Fruit fly (Drosophila melanogaster): ENCODE results near the gene sno.

The sno gene

DNA sequence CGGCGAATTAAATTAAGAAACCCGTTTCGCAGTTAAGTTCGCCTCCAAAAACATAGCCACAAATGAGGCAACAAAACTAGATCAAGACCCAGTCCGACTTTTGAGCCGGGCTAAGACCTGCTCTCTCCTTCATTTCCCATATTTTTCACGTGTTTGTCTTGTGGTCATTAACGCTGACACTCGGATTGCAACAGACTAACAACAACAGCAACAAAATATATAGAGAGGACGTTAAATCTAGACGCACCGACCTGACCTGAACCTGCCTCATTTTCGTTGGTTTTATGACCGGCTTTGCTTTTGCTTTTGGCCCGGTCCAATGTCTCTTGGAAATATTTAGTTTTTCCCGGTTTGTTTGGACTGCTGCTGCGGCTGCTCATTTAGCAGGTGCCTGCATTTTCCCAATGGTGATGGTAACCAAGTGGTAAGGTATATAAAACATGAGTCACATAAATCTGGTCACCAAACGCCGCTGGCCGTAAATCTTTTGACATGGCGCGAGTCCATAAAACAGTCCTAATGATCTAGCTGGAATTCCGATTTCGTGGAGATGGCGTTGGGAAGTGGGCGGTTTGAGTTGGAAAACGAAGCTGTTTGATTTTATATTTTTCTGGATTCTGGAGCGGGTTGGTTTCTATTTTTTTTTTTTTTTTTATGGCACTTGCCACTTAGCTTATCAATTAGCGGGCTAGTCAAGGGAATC, 16.2 kb upstream of the sno start:
- no peak for TF ChIP-seq pan (optimal IDR thresholded peaks at IDR 0.05)
- no peak for TF ChIP-seq usp (GFP tag; optimal IDR thresholded peaks at IDR 0.05)
- no peak for TF ChIP-seq Dll (optimal IDR thresholded peaks at IDR 0.05)
- TF ChIP-seq EcR (GFP tag; optimal IDR thresholded peaks at IDR 0.05) = no peak
- TF ChIP-seq CG8478 (optimal IDR thresholded peaks at IDR 0.05) = no peak
- no peak for TF ChIP-seq psq (optimal IDR thresholded peaks at IDR 0.05)

DNA sequence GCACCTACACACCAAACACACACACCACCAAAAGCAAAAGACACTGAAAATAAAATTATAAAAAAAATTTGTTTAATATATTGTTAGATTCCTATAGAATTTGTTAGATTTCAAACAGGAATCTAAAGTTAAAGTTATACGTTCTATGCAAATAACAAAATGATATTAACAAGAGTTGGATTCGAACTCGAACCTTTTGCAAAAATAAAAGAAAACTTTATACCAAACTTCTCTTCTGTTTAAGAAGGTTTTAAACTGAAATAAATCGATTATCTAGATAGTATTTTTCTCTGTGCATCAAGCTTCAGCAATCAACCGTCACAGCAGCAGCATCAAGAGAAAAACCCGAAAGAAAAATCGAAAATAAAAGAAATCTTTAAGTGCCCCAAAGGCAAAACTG, 15.0 kb upstream of the sno start:
- TF ChIP-seq usp (GFP tag; optimal IDR thresholded peaks at IDR 0.05) (no peak), psq (optimal IDR thresholded peaks at IDR 0.05) (no peak), EcR (GFP tag; optimal IDR thresholded peaks at IDR 0.05) (no peak), pan (optimal IDR thresholded peaks at IDR 0.05) (no peak), Dll (optimal IDR thresholded peaks at IDR 0.05) (no peak), CG8478 (optimal IDR thresholded peaks at IDR 0.05) (no peak)

DNA sequence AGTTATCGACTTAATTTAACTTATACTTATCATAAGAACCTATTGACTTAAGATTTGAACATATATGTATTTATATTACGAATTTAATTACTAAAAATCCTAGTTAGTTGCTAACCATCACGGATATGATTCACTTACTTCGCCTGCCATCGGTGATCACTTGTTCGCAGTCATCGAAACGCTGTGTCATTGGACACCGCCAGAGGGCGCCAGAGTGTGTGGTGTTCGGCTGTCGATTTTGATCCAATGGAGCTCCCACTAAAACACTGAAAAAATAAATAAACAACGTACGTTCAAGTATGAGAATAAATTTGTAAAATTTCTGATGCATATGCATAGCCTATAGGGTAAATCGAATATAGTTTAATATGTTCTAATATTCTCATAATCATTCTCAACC, 13.4 kb upstream of the sno start:
- TF ChIP-seq Dll (optimal IDR thresholded peaks at IDR 0.05) (no peak), CG8478 (optimal IDR thresholded peaks at IDR 0.05) (no peak), psq (optimal IDR thresholded peaks at IDR 0.05) (no peak), usp (GFP tag; optimal IDR thresholded peaks at IDR 0.05) (no peak), EcR (GFP tag; optimal IDR thresholded peaks at IDR 0.05) (no peak), pan (optimal IDR thresholded peaks at IDR 0.05) (no peak)

DNA sequence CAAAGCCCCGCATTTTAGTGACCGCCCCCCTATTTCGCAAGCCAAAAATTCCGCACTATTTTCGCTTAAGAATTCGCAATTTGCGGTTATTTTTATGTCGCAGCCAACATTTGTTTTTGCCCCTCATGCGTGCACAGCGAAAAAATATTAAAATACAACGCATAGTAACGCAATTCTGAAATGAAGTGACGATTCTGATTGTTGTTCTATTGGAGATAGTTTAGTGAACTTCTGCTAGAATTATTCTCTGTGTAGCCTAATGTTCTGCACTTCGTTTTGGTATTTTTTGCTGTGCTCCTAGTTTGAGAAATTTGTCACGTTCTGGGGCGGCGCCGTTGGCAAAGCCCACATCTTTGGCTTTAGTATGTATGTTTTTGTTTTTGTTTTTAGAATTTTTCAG, 10.4 kb upstream of the sno start:
- TF ChIP-seq Dll (optimal IDR thresholded peaks at IDR 0.05) (no peak), usp (GFP tag; optimal IDR thresholded peaks at IDR 0.05) (no peak), pan (optimal IDR thresholded peaks at IDR 0.05) (no peak), CG8478 (optimal IDR thresholded peaks at IDR 0.05) (no peak)

DNA sequence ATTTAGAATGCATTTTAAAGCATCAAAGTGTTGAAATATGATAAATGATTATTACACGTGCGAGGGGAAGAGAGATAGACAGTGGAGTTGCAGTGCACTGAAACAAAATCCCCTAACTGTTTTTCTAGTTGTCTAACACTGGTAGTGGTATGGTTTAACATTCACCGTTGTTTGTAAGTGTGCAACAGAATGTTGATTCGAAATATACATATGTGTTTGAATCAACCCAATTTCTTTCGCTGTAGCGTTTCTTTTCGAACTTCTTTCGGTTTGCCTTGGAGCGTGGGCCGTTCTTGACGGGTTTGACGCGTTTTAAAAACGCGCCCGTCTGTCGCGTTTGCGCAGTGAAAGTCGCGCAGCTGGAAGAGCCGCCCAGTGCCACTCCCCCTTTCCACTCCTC, 9.8 kb upstream of the sno start:
- no peak for TF ChIP-seq Dll (optimal IDR thresholded peaks at IDR 0.05)
- TF ChIP-seq EcR (GFP tag; optimal IDR thresholded peaks at IDR 0.05) = no peak
- no peak for TF ChIP-seq psq (optimal IDR thresholded peaks at IDR 0.05)
- TF ChIP-seq pan (optimal IDR thresholded peaks at IDR 0.05) = no peak
- TF ChIP-seq CG8478 (optimal IDR thresholded peaks at IDR 0.05) = no peak
- no peak for TF ChIP-seq usp (GFP tag; optimal IDR thresholded peaks at IDR 0.05)

DNA sequence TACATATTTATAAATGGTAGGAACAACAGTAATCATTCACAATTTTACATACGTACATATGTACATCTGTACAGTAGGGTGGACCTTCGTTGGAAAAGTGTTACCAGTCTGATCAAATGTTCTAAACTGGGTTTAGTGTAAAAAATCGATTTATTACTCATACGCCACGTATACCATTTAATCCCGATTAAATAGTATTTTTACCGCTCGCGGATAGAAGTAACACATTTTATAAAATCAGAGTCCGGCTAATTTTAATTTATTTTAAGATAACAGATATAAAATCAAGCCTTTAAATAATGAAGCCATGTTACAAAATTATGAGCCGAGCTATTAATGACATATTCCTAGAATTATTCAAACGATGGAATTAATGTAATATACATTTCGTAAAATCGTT, 8.9 kb upstream of the sno start:
- TF ChIP-seq pan (optimal IDR thresholded peaks at IDR 0.05) (no peak), EcR (GFP tag; optimal IDR thresholded peaks at IDR 0.05) (no peak), usp (GFP tag; optimal IDR thresholded peaks at IDR 0.05) (no peak), Dll (optimal IDR thresholded peaks at IDR 0.05) (no peak), CG8478 (optimal IDR thresholded peaks at IDR 0.05) (no peak), psq (optimal IDR thresholded peaks at IDR 0.05) (no peak)

DNA sequence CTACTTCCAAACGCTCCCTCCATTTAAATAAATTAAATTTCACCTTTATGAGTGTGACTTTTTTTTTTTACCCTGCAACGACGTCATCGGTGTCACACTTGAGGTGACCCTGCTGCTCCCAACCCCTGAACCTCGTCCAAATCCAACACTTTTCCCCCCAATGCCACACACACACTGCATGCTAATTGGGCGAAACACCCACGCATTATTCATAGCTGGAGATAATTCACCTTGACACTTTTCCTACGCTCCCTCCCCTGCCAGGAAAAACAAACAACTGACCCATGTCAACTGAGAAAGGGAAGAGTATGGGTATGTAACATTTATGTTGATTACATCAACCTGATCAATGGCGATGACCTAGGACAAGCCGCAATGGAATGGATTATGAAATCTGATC, 7.8 kb upstream of the sno start:
- no peak for TF ChIP-seq CG8478 (optimal IDR thresholded peaks at IDR 0.05)
- no peak for TF ChIP-seq psq (optimal IDR thresholded peaks at IDR 0.05)
- no peak for TF ChIP-seq usp (GFP tag; optimal IDR thresholded peaks at IDR 0.05)
- TF ChIP-seq EcR (GFP tag; optimal IDR thresholded peaks at IDR 0.05) = no peak
- TF ChIP-seq pan (optimal IDR thresholded peaks at IDR 0.05) = no peak
- no peak for TF ChIP-seq Dll (optimal IDR thresholded peaks at IDR 0.05)

DNA sequence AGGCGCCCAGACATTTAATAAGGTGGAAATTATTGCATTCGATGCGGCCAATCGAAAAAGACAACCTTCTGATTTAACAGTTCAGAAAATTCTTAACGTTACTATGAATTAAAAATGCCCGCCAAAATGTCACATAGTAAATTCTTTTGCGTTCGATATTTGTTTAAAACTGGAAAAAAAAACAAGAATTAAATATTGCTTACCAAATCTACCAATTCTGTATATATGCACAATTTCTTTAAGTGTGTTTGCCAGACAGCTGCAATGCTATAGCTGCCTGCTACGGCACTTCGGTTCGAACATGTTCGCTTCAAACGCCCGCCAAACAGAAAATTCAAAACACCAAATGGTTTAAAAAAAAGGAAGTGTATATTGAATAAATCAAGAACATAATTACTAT, 2.6 kb upstream of the sno start:
- no peak for TF ChIP-seq CG8478 (optimal IDR thresholded peaks at IDR 0.05)
- TF ChIP-seq usp (GFP tag; optimal IDR thresholded peaks at IDR 0.05) = no peak
- no peak for TF ChIP-seq pan (optimal IDR thresholded peaks at IDR 0.05)
- TF ChIP-seq EcR (GFP tag; optimal IDR thresholded peaks at IDR 0.05) = no peak
- no peak for TF ChIP-seq Dll (optimal IDR thresholded peaks at IDR 0.05)
- TF ChIP-seq psq (optimal IDR thresholded peaks at IDR 0.05) = no peak

DNA sequence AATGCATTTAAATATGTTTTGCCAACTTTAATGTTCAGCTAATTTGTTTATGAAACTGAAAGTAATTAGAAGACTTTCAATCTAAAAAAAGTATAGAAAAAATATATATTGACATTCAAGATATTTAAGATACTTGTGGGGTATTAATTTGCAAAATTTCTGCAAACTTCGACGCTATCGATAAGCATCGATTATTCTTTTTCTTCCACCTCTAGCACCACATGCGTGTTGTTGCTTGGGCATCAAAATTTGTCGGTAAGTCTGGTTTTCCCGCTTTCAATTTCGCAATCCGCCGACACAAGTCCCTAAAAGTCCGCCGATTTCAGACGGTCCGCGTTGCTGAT, 636 bp upstream of the sno start, which contains the start of gene REG:
Gene REG, plus strand, starts transcription at position 188 of the 344 bp plus-strand sequence.
- TF ChIP-seq CG8478 (optimal IDR thresholded peaks at IDR 0.05) (no peak), EcR (GFP tag; optimal IDR thresholded peaks at IDR 0.05) (no peak), usp (GFP tag; optimal IDR thresholded peaks at IDR 0.05) (no peak), Dll (optimal IDR thresholded peaks at IDR 0.05) (no peak)

DNA sequence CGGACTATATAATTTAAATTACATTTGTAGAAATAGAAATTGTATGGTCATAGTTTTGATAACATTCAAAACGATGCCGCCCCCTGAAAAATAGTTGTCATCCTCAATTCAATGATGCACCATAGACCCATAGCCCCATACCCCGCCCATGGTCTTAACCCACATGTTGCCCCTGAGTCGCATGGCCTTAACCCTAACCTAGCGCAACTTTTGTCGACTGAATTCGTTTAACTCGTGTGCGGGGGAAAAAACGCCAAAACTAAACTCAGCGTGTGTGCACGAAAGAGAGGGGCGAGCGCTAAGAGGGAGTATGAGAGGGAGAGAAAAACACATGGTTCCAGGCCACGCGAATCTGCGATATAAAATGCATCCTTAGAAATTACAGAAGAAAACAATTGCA, 1.0 kb downstream of the sno start:
- TF ChIP-seq psq (optimal IDR thresholded peaks at IDR 0.05) = no peak
- TF ChIP-seq Dll (optimal IDR thresholded peaks at IDR 0.05) = no peak
- TF ChIP-seq pan (optimal IDR thresholded peaks at IDR 0.05) = no peak
- TF ChIP-seq CG8478 (optimal IDR thresholded peaks at IDR 0.05) = no peak
- no peak for TF ChIP-seq usp (GFP tag; optimal IDR thresholded peaks at IDR 0.05)
- TF ChIP-seq EcR (GFP tag; optimal IDR thresholded peaks at IDR 0.05) = no peak

DNA sequence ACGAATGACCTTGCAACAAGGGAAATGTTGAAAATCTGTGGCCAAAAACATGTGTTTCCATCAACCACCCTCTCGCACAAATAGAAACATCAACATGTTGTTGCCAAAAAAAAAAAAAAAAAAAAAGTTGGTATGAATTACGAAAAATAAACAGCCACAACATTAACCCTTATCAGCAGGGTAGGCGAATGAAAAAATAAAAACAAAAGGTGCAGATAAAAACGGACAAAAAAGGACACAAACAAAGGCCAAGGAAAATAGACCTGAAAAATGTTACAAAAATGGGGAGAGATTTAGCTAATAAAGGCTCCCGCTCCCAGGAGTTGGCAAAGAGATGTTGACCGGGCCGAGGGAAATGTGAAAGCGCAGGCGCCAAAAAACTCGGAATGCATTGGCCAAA, 2.1 kb downstream of the sno start:
- TF ChIP-seq pan (optimal IDR thresholded peaks at IDR 0.05) = no peak
- TF ChIP-seq psq (optimal IDR thresholded peaks at IDR 0.05) = no peak

DNA sequence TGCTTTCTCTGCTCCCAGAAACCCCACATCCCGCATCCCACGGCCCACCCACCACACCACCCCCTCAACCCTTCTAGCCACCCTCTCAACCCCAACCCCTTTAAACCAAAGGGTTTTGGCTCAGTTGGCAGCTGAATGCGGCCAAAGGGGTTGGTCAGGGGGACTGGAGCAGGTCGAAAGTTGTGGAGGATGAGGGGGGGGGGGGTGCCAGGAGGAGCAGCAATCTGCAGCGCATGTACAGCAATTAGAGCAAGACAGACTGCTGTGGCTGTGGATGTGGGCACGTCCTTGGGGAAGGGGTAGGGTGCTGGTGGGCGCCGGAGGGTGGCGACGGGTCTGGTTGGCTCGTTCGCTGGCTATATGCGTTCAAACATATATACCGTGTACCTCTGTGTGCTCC, 2.9 kb downstream of the sno start:
- no peak for TF ChIP-seq CG8478 (optimal IDR thresholded peaks at IDR 0.05)
- no peak for TF ChIP-seq EcR (GFP tag; optimal IDR thresholded peaks at IDR 0.05)
- TF ChIP-seq pan (optimal IDR thresholded peaks at IDR 0.05) = no peak
- no peak for TF ChIP-seq psq (optimal IDR thresholded peaks at IDR 0.05)
- no peak for TF ChIP-seq usp (GFP tag; optimal IDR thresholded peaks at IDR 0.05)
- TF ChIP-seq Dll (optimal IDR thresholded peaks at IDR 0.05) = no peak

DNA sequence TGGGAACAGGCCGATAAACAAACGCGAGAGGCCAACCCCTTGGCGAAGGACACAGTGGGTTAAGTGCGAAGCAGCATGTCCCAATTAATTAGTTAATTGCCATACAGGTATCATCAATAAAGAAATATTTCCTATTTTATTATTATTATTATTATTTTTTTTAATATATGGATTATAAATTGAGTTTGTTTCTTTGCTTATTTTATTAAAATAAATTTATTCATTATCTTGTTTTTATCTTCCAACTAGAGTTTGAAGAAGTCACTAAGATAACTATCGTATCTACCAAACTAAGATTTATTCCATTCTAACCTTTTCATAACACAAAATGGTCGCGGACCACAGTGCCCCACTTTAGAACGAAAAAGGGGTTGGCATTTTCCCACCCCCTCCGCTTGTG, 3.4 kb downstream of the sno start:
- no peak for TF ChIP-seq usp (GFP tag; optimal IDR thresholded peaks at IDR 0.05)
- TF ChIP-seq psq (optimal IDR thresholded peaks at IDR 0.05) = no peak
- TF ChIP-seq CG8478 (optimal IDR thresholded peaks at IDR 0.05) = no peak
- no peak for TF ChIP-seq EcR (GFP tag; optimal IDR thresholded peaks at IDR 0.05)
- no peak for TF ChIP-seq Dll (optimal IDR thresholded peaks at IDR 0.05)
- TF ChIP-seq pan (optimal IDR thresholded peaks at IDR 0.05) = no peak

All from whole organism.